Fruit fly (Drosophila melanogaster): Measurements from ENCODE around the gene CG34140.
A peak's percentile ranks its signal among the peaks of the same experiment; 100 is the strongest.

Gene CG34140

dm6 chr3L:203536-204135, 19.4 kb upstream of the CG34140 start, which contains the start of gene NitFhit (continued):
- no peak for TF ChIP-seq CG17912 (GFP tag; optimal IDR thresholded peaks at IDR 0.05)
- TF ChIP-seq Oaz (GFP tag; IDR thresholded peaks at IDR 0.05): no peak
- TF ChIP-seq CG17385 (GFP tag; optimal IDR thresholded peaks at IDR 0.05): no peak
- TF ChIP-seq pnt (GFP tag; optimal IDR thresholded peaks at IDR 0.05): no peak
- no peak for TF ChIP-seq NK7.1 (GFP tag; optimal IDR thresholded peaks at IDR 0.05)
- no peak for TF ChIP-seq CG10321 (GFP tag; IDR thresholded peaks at IDR 0.05)
- TF ChIP-seq CG8089 (GFP tag; optimal IDR thresholded peaks at IDR 0.05): no peak
- TF ChIP-seq D19B (GFP tag; optimal IDR thresholded peaks at IDR 0.05): no peak
- no peak for TF ChIP-seq CG12104 (GFP tag; optimal IDR thresholded peaks at IDR 0.05)
- TF ChIP-seq hb (GFP tag; IDR thresholded peaks at IDR 0.05; ENCODE audit: partially characterized antibody): no peak
- no peak for TF ChIP-seq lov (optimal IDR thresholded peaks at IDR 0.05)
- TF ChIP-seq lov (GFP tag; IDR thresholded peaks at IDR 0.05): no peak
- no peak for TF ChIP-seq CG2875 (GFP tag; optimal IDR thresholded peaks at IDR 0.05)
- peak; percentile 6 for TF ChIP-seq BEAF-32 (GFP tag; optimal IDR thresholded peaks at IDR 0.05)
- no peak for TF ChIP-seq CG9797 (GFP tag; optimal IDR thresholded peaks at IDR 0.05)
- TF ChIP-seq org-1 (GFP tag; optimal IDR thresholded peaks at IDR 0.05): no peak
- TF ChIP-seq row (GFP tag; IDR thresholded peaks at IDR 0.05): peak; percentile 48; the same call in 1 of the 3 replicates
- TF ChIP-seq Nf-YA (GFP tag; IDR thresholded peaks at IDR 0.05): no peak
- TF ChIP-seq CG14710 (tag; optimal IDR thresholded peaks at IDR 0.05): peak; percentile 100
- TF ChIP-seq CG32767 (GFP tag; IDR thresholded peaks at IDR 0.05): no peak
- TF ChIP-seq CG43689 (GFP tag; IDR thresholded peaks at IDR 0.05): no peak
- TF ChIP-seq tap (tag; optimal IDR thresholded peaks at IDR 0.05): no peak
- no peak for TF ChIP-seq lola (GFP tag; optimal IDR thresholded peaks at IDR 0.05)
- peak in 1 of 2 experiments; percentile 21 for TF ChIP-seq bsh (GFP tag; optimal IDR thresholded peaks at IDR 0.05)
- TF ChIP-seq h (optimal IDR thresholded peaks at IDR 0.05): no peak
- no peak for TF ChIP-seq tx (GFP tag; optimal IDR thresholded peaks at IDR 0.05)
- TF ChIP-seq dmrt11E (tag; optimal IDR thresholded peaks at IDR 0.05): no peak
- TF ChIP-seq dysf (GFP tag; IDR thresholded peaks at IDR 0.05): no peak
- no peak for TF ChIP-seq lab (GFP tag; optimal IDR thresholded peaks at IDR 0.05)
- no peak for TF ChIP-seq unc-4 (GFP tag; IDR thresholded peaks at IDR 0.05; ENCODE audit: partially characterized antibody)
- TF ChIP-seq CG18599 (GFP tag; optimal IDR thresholded peaks at IDR 0.05): no peak
- TF ChIP-seq sr (GFP tag; IDR thresholded peaks at IDR 0.05): no peak
- TF ChIP-seq CG6683 (GFP tag; optimal IDR thresholded peaks at IDR 0.05): no peak
- no peak for TF ChIP-seq cad (GFP tag; optimal IDR thresholded peaks at IDR 0.05)
- no peak for TF ChIP-seq cwo (GFP tag; optimal IDR thresholded peaks at IDR 0.05)
- TF ChIP-seq shn (GFP tag; optimal IDR thresholded peaks at IDR 0.05): no peak
- TF ChIP-seq Deaf1 (tag; optimal IDR thresholded peaks at IDR 0.05): no peak
- TF ChIP-seq CG12299 (tag; optimal IDR thresholded peaks at IDR 0.05): no peak
- TF ChIP-seq CG18011 (GFP tag; optimal IDR thresholded peaks at IDR 0.05): no peak
- TF ChIP-seq Hmr (GFP tag; optimal IDR thresholded peaks at IDR 0.05): no peak
- no peak for TF ChIP-seq CG11560 (tag; IDR thresholded peaks at IDR 0.05)
- no peak for TF ChIP-seq CG11247 (GFP tag; IDR thresholded peaks at IDR 0.05)
- no peak for TF ChIP-seq CG42726 (GFP tag; IDR thresholded peaks at IDR 0.05; ENCODE audit: partially characterized antibody)
- TF ChIP-seq CG1233 (GFP tag; optimal IDR thresholded peaks at IDR 0.05): no peak
- TF ChIP-seq CG14014 (GFP tag; IDR thresholded peaks at IDR 0.05): no peak
- no peak for TF ChIP-seq CG2129 (GFP tag; IDR thresholded peaks at IDR 0.05; ENCODE audit: partially characterized antibody)
- TF ChIP-seq Dp (GFP tag; optimal IDR thresholded peaks at IDR 0.05): peak; percentile 56
- no peak for TF ChIP-seq Camta (GFP tag; optimal IDR thresholded peaks at IDR 0.05)
- TF ChIP-seq lilli (GFP tag; optimal IDR thresholded peaks at IDR 0.05): no peak
- no peak for TF ChIP-seq run (tag; optimal IDR thresholded peaks at IDR 0.05)
- no peak for TF ChIP-seq Poxn (GFP tag; IDR thresholded peaks at IDR 0.05)

Data from whole organism, embryonic.